Fruit fly (Drosophila melanogaster) whole organism, embryonic: Measurements from ENCODE around the gene Cchl.

ENCODE experiments used
- B-H2 ChIP-seq: fragments of 200-800 bp; sonication (Bioruptor generic); optimal IDR thresholded peaks from 2 replicates; lab custom pipeline; 2018; ENCODE audit warnings: missing biosample characterization, mild to moderate bottlenecking, missing genetic modification characterization
- BEAF-32 ChIP-seq: fragments of 200-800 bp; sonication (Bioruptor generic); optimal IDR thresholded peaks from 3 replicates; lab custom pipeline; 2017; ENCODE audit warnings: missing biosample characterization, missing genetic modification characterization, mild to moderate bottlenecking, moderate library complexity, missing genetic modification reagents
- CG11093 ChIP-seq: fragments of 200-800 bp; sonication (Bioruptor generic); IDR thresholded peaks from 3 replicates; pipeline ENCODE4 v1.3.6; 2022; ENCODE audit warnings: missing biosample characterization, missing genetic modification characterization
- CG12155 ChIP-seq: fragments of 200-800 bp; sonication (Bioruptor generic); optimal IDR thresholded peaks from 3 replicates; lab custom pipeline; 2016; ENCODE audit warnings: missing biosample characterization, missing genetic modification characterization
- CG13287 ChIP-seq: fragments of 200-800 bp; sonication (Bioruptor generic); IDR thresholded peaks from 2 replicates; pipeline ENCODE4 v1.3.6; 2022; ENCODE audit warnings: missing biosample characterization, missing genetic modification characterization; ENCODE audit not compliant: partially characterized antibody
- CG14965 ChIP-seq: fragments of 200-800 bp; sonication (Bioruptor generic); optimal IDR thresholded peaks from 2 replicates; lab custom pipeline; 2016; ENCODE audit warnings: missing biosample characterization, missing genetic modification characterization, borderline replicate concordance
- CG1529 ChIP-seq: fragments of 200-800 bp; sonication (Bioruptor generic); optimal IDR thresholded peaks from 3 replicates; lab custom pipeline; 2018; ENCODE audit warnings: missing biosample characterization, missing genetic modification characterization
- CG15479 ChIP-seq: fragments of 200-800 bp; sonication (Bioruptor generic); optimal IDR thresholded peaks from 3 replicates; lab custom pipeline; 2019; ENCODE audit warnings: missing biosample characterization, mild to moderate bottlenecking, missing genetic modification characterization, moderate library complexity
- CG17385 ChIP-seq: fragments of 200-800 bp; sonication (Bioruptor generic); optimal IDR thresholded peaks from 3 replicates; lab custom pipeline; 2018; ENCODE audit warnings: missing biosample characterization, mild to moderate bottlenecking, missing genetic modification characterization
- CG1792 ChIP-seq: fragments of 200-800 bp; sonication (Bioruptor generic); optimal IDR thresholded peaks from 2 replicates; lab custom pipeline; 2016; ENCODE audit warnings: missing biosample characterization, missing genetic modification characterization
- CG18262 ChIP-seq: fragments of 200-800 bp; optimal IDR thresholded peaks from 3 replicates; lab custom pipeline; 2019; ENCODE audit warnings: missing biosample characterization, mild to moderate bottlenecking, missing genetic modification characterization, moderate library complexity
- CG2889 ChIP-seq: fragments of 200-800 bp; sonication (Bioruptor generic); IDR thresholded peaks from 3 replicates; pipeline ENCODE4 v1.3.6; 2022; ENCODE audit warnings: missing biosample characterization, missing genetic modification characterization
- CG30403 ChIP-seq: fragments of 200-800 bp; sonication (Bioruptor generic); optimal IDR thresholded peaks from 3 replicates; lab custom pipeline; 2016; ENCODE audit warnings: missing biosample characterization, missing genetic modification characterization
- CG34224 ChIP-seq: fragments of 200-800 bp; sonication (Bioruptor generic); IDR thresholded peaks from 3 replicates; pipeline ENCODE4 v1.3.6; 2022; ENCODE audit warnings: missing biosample characterization, missing genetic modification characterization; ENCODE audit not compliant: partially characterized antibody
- CG34376 ChIP-seq: fragments of 200-800 bp; sonication (Bioruptor generic); optimal IDR thresholded peaks from 2 replicates; lab custom pipeline; 2018; ENCODE audit warnings: missing biosample characterization, mild to moderate bottlenecking, missing genetic modification characterization
- CG3995 ChIP-seq: fragments of 200-800 bp; sonication (Bioruptor generic); optimal IDR thresholded peaks from 3 replicates; lab custom pipeline; 2016; ENCODE audit warnings: missing biosample characterization, missing genetic modification characterization
- CG4282 ChIP-seq: fragments of 200-800 bp; sonication (Bioruptor generic); optimal IDR thresholded peaks from 2 replicates; lab custom pipeline; 2016; ENCODE audit warnings: missing biosample characterization, missing genetic modification characterization
- CG4707 ChIP-seq: fragments of 200-800 bp; sonication (Bioruptor generic); optimal IDR thresholded peaks from 2 replicates; lab custom pipeline; 2018; ENCODE audit warnings: missing biosample characterization, mild to moderate bottlenecking, missing genetic modification characterization, moderate library complexity
- CG6765 ChIP-seq: fragments of 200-800 bp; sonication (Bioruptor generic); optimal IDR thresholded peaks from 3 replicates; lab custom pipeline; 2017; ENCODE audit warnings: missing biosample characterization, mild to moderate bottlenecking, missing genetic modification characterization
- CG7271 ChIP-seq: fragments of 200-800 bp; sonication (Bioruptor generic); optimal IDR thresholded peaks from 2 replicates; lab custom pipeline; 2018; ENCODE audit warnings: missing biosample characterization, mild to moderate bottlenecking, missing genetic modification characterization, moderate library complexity
- CG8089 ChIP-seq: fragments of 200-800 bp; sonication (Bioruptor generic); optimal IDR thresholded peaks from 3 replicates; lab custom pipeline; 2016; ENCODE audit warnings: missing biosample characterization, missing genetic modification characterization
- CHES-1-like ChIP-seq: fragments of 200-800 bp; sonication (Bioruptor generic); optimal IDR thresholded peaks from 2 replicates; lab custom pipeline; 2016; ENCODE audit warnings: missing biosample characterization, missing genetic modification characterization
- Camta ChIP-seq: fragments of 200-800 bp; sonication (Bioruptor generic); optimal IDR thresholded peaks from 2 replicates; lab custom pipeline; 2016; ENCODE audit warnings: missing biosample characterization, missing genetic modification characterization
- Dad ChIP-seq: fragments of 200-800 bp; sonication (Bioruptor generic); optimal IDR thresholded peaks from 3 replicates; lab custom pipeline; 2016; ENCODE audit warnings: missing biosample characterization, missing genetic modification characterization
- Dip3 ChIP-seq: fragments of 200-800 bp; sonication (Bioruptor generic); optimal IDR thresholded peaks from 3 replicates; lab custom pipeline; 2016; ENCODE audit warnings: missing biosample characterization, missing genetic modification characterization
- Dll ChIP-seq: fragments of 200-800 bp; sonication (Bioruptor generic); IDR thresholded peaks from 4 replicates; pipeline ENCODE4 v1.3.6; 2022; ENCODE audit warnings: missing biosample characterization, missing genetic modification characterization; ENCODE audit not compliant: partially characterized antibody
- Doc2 ChIP-seq: fragments of 200-800 bp; sonication (Bioruptor generic); IDR thresholded peaks from 2 replicates; pipeline ENCODE4 v1.3.6; 2022; ENCODE audit warnings: missing biosample characterization, missing genetic modification characterization
- ERR ChIP-seq: fragments of 200-800 bp; sonication (Bioruptor generic); optimal IDR thresholded peaks from 2 replicates; lab custom pipeline; 2016; ENCODE audit warnings: missing biosample characterization, missing genetic modification characterization
- Eip74EF ChIP-seq, 2 experiments: fragments of 200-800 bp in 1 of 2; fragments of >200 bp in 1 of 2; sonication (Bioruptor generic) in 1 of 2; optimal IDR thresholded peaks; 2 replicates each; lab custom pipeline; 2017 to 2019; ENCODE audit warnings: missing biosample characterization in 2 of 2, missing genetic modification characterization in 2 of 2, mild to moderate bottlenecking in 1 of 2, moderate library complexity in 1 of 2
- H2.0 ChIP-seq: fragments of 200-800 bp; sonication (Bioruptor generic); IDR thresholded peaks from 2 replicates; pipeline ENCODE4 v1.3.6; 2022; ENCODE audit warnings: missing biosample characterization, missing genetic modification characterization
- HmgZ ChIP-seq: fragments of 200-800 bp; sonication (Bioruptor generic); optimal IDR thresholded peaks from 2 replicates; lab custom pipeline; 2018; ENCODE audit warnings: missing biosample characterization, mild to moderate bottlenecking, missing genetic modification characterization
- Hr51 ChIP-seq, 2 experiments: fragments of 200-800 bp; sonication (Bioruptor generic); optimal IDR thresholded peaks; 2 replicates in 1 of 2; 3 replicates in 1 of 2; lab custom pipeline; 2016 to 2018; ENCODE audit warnings: missing biosample characterization in 2 of 2, missing genetic modification characterization in 2 of 2, mild to moderate bottlenecking in 1 of 2, moderate library complexity in 1 of 2
- MTF-1 ChIP-seq: fragments of 200-800 bp; sonication (Bioruptor generic); optimal IDR thresholded peaks from 2 replicates; lab custom pipeline; 2018; ENCODE audit warnings: missing biosample characterization, mild to moderate bottlenecking, missing genetic modification characterization, borderline replicate concordance
- Sry-β ChIP-seq: fragments of 200-800 bp; sonication (Bioruptor generic); optimal IDR thresholded peaks from 2 replicates; lab custom pipeline; 2018; ENCODE audit warnings: missing biosample characterization, mild to moderate bottlenecking, missing genetic modification characterization, moderate library complexity
- Stat92E ChIP-seq, 3 experiments: fragments of >200 bp in 2 of 3; fragments of 200-800 bp in 1 of 3; sonication (Bioruptor generic) in 1 of 3; optimal IDR thresholded peaks; 2 replicates each; lab custom pipeline; 2017 to 2019; ENCODE audit warnings: missing biosample characterization in 3 of 3, missing genetic modification characterization in 3 of 3, mild to moderate bottlenecking in 1 of 3, moderate library complexity in 1 of 3
- Trl ChIP-seq, 3 experiments: fragments of >200 bp in 2 of 3; fragments of 200-800 bp in 1 of 3; sonication (Bioruptor generic) in 1 of 3; optimal IDR thresholded peaks; 2 replicates in 1 of 3; 3 replicates in 2 of 3; lab custom pipeline; 2016 to 2017; ENCODE audit warnings: missing biosample characterization in 1 of 3, missing genetic modification characterization in 1 of 3
- Xrp1 ChIP-seq: fragments of 200-800 bp; sonication (Bioruptor generic); IDR thresholded peaks from 2 replicates; pipeline ENCODE4 v1.3.6; 2022; ENCODE audit warnings: missing biosample characterization, missing genetic modification characterization
- chn ChIP-seq: fragments of 200-800 bp; sonication (Bioruptor generic); optimal IDR thresholded peaks from 2 replicates; lab custom pipeline; 2016; ENCODE audit warnings: missing biosample characterization, missing genetic modification characterization
- fd64A ChIP-seq: fragments of 200-800 bp; sonication (Bioruptor generic); optimal IDR thresholded peaks from 3 replicates; lab custom pipeline; 2018; ENCODE audit warnings: missing biosample characterization, mild to moderate bottlenecking, missing genetic modification characterization
- gcm2 ChIP-seq: fragments of 200-800 bp; sonication (Bioruptor generic); optimal IDR thresholded peaks from 2 replicates; lab custom pipeline; 2016; ENCODE audit warnings: missing biosample characterization, missing genetic modification characterization
- grn ChIP-seq: fragments of 200-800 bp; sonication (Bioruptor generic); optimal IDR thresholded peaks from 3 replicates; lab custom pipeline; 2017; ENCODE audit warnings: missing biosample characterization, missing genetic modification characterization
- luna ChIP-seq: fragments of 200-800 bp; sonication (Bioruptor generic); optimal IDR thresholded peaks from 2 replicates; lab custom pipeline; 2016; ENCODE audit warnings: missing biosample characterization, missing genetic modification characterization
- schlank ChIP-seq: fragments of 200-800 bp; sonication (Bioruptor generic); optimal IDR thresholded peaks from 2 replicates; lab custom pipeline; 2018; ENCODE audit warnings: missing biosample characterization, mild to moderate bottlenecking, missing genetic modification characterization
- sd ChIP-seq: fragments of 200-800 bp; sonication (Bioruptor generic); optimal IDR thresholded peaks from 3 replicates; lab custom pipeline; 2018; ENCODE audit warnings: missing biosample characterization, mild to moderate bottlenecking, missing genetic modification characterization, moderate library complexity
- seq ChIP-seq: fragments of 200-800 bp; sonication (Bioruptor generic); IDR thresholded peaks from 2 replicates; pipeline ENCODE4 v1.3.6; 2022; ENCODE audit warnings: missing biosample characterization, missing genetic modification characterization
- slp2 ChIP-seq: fragments of 200-800 bp; sonication (Bioruptor generic); optimal IDR thresholded peaks from 2 replicates; lab custom pipeline; 2016; ENCODE audit warnings: missing biosample characterization, missing genetic modification characterization
- so ChIP-seq: fragments of 200-800 bp; sonication (Bioruptor generic); IDR thresholded peaks from 3 replicates; pipeline ENCODE4 v1.3.6; 2022; ENCODE audit warnings: missing biosample characterization, missing genetic modification characterization
- stwl ChIP-seq: fragments of 200-800 bp; sonication (Bioruptor generic); optimal IDR thresholded peaks from 3 replicates; lab custom pipeline; 2018; ENCODE audit warnings: missing biosample characterization, mild to moderate bottlenecking, missing genetic modification characterization, moderate library complexity
- tap ChIP-seq: fragments of 200-800 bp; optimal IDR thresholded peaks from 3 replicates; lab custom pipeline; 2019; ENCODE audit warnings: missing biosample characterization, mild to moderate bottlenecking, missing genetic modification characterization, moderate library complexity
- zfh2 ChIP-seq: fragments of 200-800 bp; sonication (Bioruptor generic); optimal IDR thresholded peaks from 2 replicates; lab custom pipeline; 2016; ENCODE audit warnings: missing biosample characterization, missing genetic modification characterization

Gene Cchl

DNA sequence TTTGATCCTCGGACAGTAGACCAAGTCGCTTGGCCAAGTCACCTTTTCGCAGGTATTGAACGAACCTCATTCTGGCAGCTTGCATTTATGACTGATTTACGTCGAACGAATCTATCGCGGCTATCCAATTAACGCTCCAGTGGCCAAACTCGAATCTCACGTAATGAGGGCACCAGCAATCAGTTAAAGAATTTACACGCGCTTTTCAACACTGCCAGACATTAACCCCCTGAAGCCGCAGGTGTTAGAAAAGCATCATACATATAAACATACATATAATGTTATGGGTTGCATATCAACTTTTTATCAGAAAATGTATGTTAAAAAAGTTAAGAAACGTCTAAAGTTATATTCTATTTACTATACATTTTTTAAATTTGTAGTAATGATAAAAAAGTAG lies 2.0 kb downstream of the Cchl start, which contains the start of gene CG6028 (continued):
- no peak for TF ChIP-seq CG2889
- no peak for TF ChIP-seq CG8089
- TF ChIP-seq tap (tag; lab: Kevin White, UChicago) = no peak
- peak; percentile 21 for TF ChIP-seq BEAF-32 (GFP tag; lab: Kevin White, UChicago)
- TF ChIP-seq Hr51 (GFP tag; optimal IDR thresholded peaks at IDR 0.05; lab: Kevin White, UChicago) = peak in 1 of 2 experiments; percentile 6
- TF ChIP-seq Camta (GFP tag; lab: Kevin White, UChicago) = no peak
- TF ChIP-seq Doc2 (GFP tag; lab: Robert Waterston, UW) = no peak
- no peak for TF ChIP-seq CG4707 (GFP tag; lab: Kevin White, UChicago)
- peak; percentile 81 for TF ChIP-seq sd (tag; lab: Kevin White, UChicago)
- TF ChIP-seq CG30403 (GFP tag; lab: Kevin White, UChicago) = peak; percentile 17
- TF ChIP-seq CG17385 (GFP tag; lab: Kevin White, UChicago) = peak; percentile 5
- no peak for TF ChIP-seq CG15479 (GFP tag; lab: Kevin White, UChicago)
- TF ChIP-seq CG4282 (GFP tag; lab: Kevin White, UChicago) = no peak
- peak; percentile 56 for TF ChIP-seq B-H2
- TF ChIP-seq CG13287 (GFP tag; lab: Robert Waterston, UW) = peak; percentile 39
- TF ChIP-seq Stat92E (GFP tag; optimal IDR thresholded peaks at IDR 0.05; lab: Kevin White, UChicago) = no peak
- no peak for TF ChIP-seq seq (GFP tag; lab: Robert Waterston, UW)
- no peak for TF ChIP-seq CG1792 (GFP tag; lab: Kevin White, UChicago)
- TF ChIP-seq CHES-1-like (GFP tag; lab: Kevin White, UChicago) = peak; percentile 16
- 0 out of 3 replicates have a peak, but pooled peaks have one; percentile 26 for TF ChIP-seq so (GFP tag; lab: Robert Waterston, UW)
- peak; percentile 24 for TF ChIP-seq CG12155 (GFP tag; lab: Kevin White, UChicago)
- TF ChIP-seq MTF-1 = no peak
- peak; percentile 46 for TF ChIP-seq Xrp1 (GFP tag; lab: Robert Waterston, UW)
- TF ChIP-seq slp2 = no peak
- peak; percentile 5 for TF ChIP-seq Dip3
- no peak for TF ChIP-seq Sry-β (GFP tag; lab: Kevin White, UChicago)
- TF ChIP-seq fd64A (GFP tag; lab: Kevin White, UChicago) = no peak
- no peak for TF ChIP-seq chn (GFP tag; lab: Kevin White, UChicago)
- no peak for TF ChIP-seq Eip74EF (GFP tag; optimal IDR thresholded peaks at IDR 0.05; lab: Kevin White, UChicago)
- peak; percentile 28 for TF ChIP-seq zfh2 (GFP tag; lab: Kevin White, UChicago)
- TF ChIP-seq Trl (optimal IDR thresholded peaks at IDR 0.05; lab: Kevin White, UChicago) = no peak
- no peak for TF ChIP-seq Trl (GFP tag; optimal IDR thresholded peaks at IDR 0.05; lab: Kevin White, UChicago)
- TF ChIP-seq ERR (GFP tag; lab: Kevin White, UChicago) = no peak
- TF ChIP-seq CG18262 (tag; lab: Kevin White, UChicago) = peak; percentile 17
- TF ChIP-seq CG7271 (tag; lab: Kevin White, UChicago) = no peak
- no peak for TF ChIP-seq schlank (tag; lab: Kevin White, UChicago)
- peak; percentile 29; the same call in 2 of the 4 replicates for TF ChIP-seq Dll (GFP tag; lab: Robert Waterston, UW)
- peak; percentile 5 for TF ChIP-seq HmgZ (tag; lab: Kevin White, UChicago)
- TF ChIP-seq CG3995 (GFP tag; lab: Kevin White, UChicago) = no peak
- TF ChIP-seq CG34224 (GFP tag; lab: Robert Waterston, UW) = no peak
- peak; percentile 60 for TF ChIP-seq grn (GFP tag; lab: Kevin White, UChicago)
- TF ChIP-seq stwl = peak; percentile 80
- TF ChIP-seq Dad = peak; percentile 19
- no peak for TF ChIP-seq CG1529 (GFP tag; lab: Kevin White, UChicago)
- no peak for TF ChIP-seq gcm2 (GFP tag; lab: Kevin White, UChicago)
- TF ChIP-seq luna (GFP tag; lab: Kevin White, UChicago) = no peak
- no peak for TF ChIP-seq CG34376
- TF ChIP-seq CG14965 (GFP tag; lab: Kevin White, UChicago) = no peak
- TF ChIP-seq CG6765 = peak; percentile 22
- TF ChIP-seq CG11093 (GFP tag; lab: Robert Waterston, UW) = no peak
- 0 out of 2 replicates have a peak, but pooled peaks have one; percentile 34 for TF ChIP-seq H2.0
